Fruit fly (Drosophila melanogaster) whole organism: ENCODE results near the gene ORMDL.
A peak's percentile ranks its signal among the peaks of the same experiment; 100 is the strongest.

Experiments
- CG8478 ChIP-seq: fragments of >200 bp; optimal IDR thresholded peaks from 2 replicates; lab custom pipeline; 2018; ENCODE audit warnings: inconsistent platforms
- Dll ChIP-seq: fragments of >200 bp; optimal IDR thresholded peaks from 2 replicates; lab custom pipeline; 2017
- EcR ChIP-seq, 2 experiments: fragments of >200 bp; optimal IDR thresholded peaks; 2 replicates each; lab custom pipeline; 2017; ENCODE audit warnings: missing biosample characterization in 2 of 2, missing genetic modification characterization in 2 of 2, missing genetic modification reagents in 2 of 2
- pan ChIP-seq: fragments of >200 bp; optimal IDR thresholded peaks from 2 replicates; lab custom pipeline; 2017
- psq ChIP-seq: fragments of >200 bp; optimal IDR thresholded peaks from 2 replicates; lab custom pipeline; 2017
- usp ChIP-seq: fragments of >200 bp; optimal IDR thresholded peaks from 2 replicates; lab custom pipeline; 2017; ENCODE audit warnings: missing biosample characterization, missing genetic modification characterization, mixed read lengths

The ORMDL gene

DNA sequence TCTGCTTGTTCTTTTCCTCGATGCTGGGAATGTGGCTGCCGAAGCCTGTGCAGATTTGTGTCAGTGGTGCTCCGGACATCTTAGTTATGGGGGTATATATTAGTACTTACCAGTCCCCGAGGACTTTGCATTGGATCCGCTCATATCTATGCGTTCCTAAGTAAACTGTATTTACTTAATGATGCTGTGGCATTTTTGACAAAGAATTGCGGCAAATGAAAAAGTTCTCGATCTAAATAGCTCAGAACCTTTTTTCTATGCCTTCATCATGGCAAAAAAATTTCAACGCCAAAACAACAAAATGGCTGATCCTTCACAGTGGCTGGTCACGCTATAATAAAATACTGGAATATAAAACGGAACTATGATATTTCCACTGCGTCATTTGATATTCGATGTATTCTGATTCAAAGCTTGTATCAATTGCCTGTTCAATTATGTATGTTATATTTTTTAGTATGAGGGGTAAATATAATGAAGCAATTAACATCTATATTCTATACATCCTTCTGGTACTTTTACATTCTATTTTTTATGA, 884 bp upstream of the ORMDL start, which contains the start of gene MED1:
Gene MED1 (minus strand): TSS at position 295 of the 538 bp plus-strand sequence.
- TF ChIP-seq pan (no peak), psq (lab: Kevin White, UChicago) (no peak), Dll (lab: Kevin White, UChicago) (no peak), CG8478 (lab: Kevin White, UChicago) (no peak), EcR (GFP tag; optimal IDR thresholded peaks at IDR 0.05; lab: Kevin White, UChicago) (no peak), usp (no peak)

DNA sequence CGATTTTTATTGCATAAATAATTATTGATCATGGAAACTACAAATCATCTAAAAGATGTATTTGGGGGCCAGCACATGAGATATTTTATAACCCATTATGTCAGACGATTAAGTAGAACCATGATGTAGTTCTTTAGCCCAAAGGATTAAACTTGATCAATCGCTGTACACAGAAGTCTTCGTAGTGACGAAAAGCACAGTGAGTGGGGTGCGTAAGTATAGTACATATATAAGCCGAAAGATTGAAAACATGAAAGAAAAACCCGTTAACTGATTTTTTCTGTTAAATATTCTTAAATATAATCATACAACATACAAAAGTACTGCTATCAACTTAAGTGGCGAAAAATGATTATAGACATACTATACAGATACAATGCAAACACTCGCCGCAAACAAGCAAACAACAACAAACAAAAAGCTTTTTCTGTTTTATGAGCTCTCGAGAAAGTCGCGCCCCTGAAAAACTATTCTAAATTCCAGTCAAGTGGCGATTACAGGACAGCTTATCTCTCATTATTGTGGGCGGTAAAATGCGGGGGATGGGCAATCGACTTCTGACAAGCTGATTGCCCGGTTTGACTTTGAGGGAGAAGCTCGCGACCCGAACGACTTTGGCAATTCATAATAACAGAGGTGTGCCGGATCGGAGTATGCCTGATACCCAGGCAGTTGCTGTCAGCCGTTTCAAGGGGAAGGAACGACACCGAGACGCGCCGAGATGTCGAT, 1.3 kb downstream of the ORMDL start, which contains the start of gene CG32444:
Gene CG32444 (plus strand): TSS at position 683 of the 729 bp plus-strand sequence.
- no peak for TF ChIP-seq pan
- TF ChIP-seq CG8478 (lab: Kevin White, UChicago): no peak

DNA sequence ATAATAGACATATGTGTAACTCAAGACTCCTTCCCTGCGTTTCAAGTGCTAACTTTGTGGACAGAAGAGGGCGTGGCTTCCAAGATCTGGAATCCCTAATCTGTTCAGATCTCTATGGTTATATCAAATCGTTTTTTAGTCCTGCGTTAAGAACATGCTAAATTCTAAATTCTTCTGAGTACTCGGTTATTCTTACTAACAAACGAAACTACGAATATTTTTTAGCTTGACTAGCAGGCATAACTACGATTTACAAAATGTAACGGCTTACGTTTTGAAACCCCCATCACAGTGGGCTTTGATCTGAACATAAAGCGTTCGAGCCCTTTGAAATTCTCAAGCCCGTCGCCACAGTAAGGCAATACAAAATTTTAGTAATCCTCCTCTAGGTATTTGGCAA, 4.0 kb downstream of the ORMDL start, which contains the start of gene CG32445:
Gene CG32445 (plus strand): TSS at position 301 of the 400 bp plus-strand sequence.
- TF ChIP-seq pan (no peak), usp (no peak), Dll (lab: Kevin White, UChicago) (no peak), EcR (GFP tag; optimal IDR thresholded peaks at IDR 0.05; lab: Kevin White, UChicago) (no peak), CG8478 (lab: Kevin White, UChicago) (no peak)

DNA sequence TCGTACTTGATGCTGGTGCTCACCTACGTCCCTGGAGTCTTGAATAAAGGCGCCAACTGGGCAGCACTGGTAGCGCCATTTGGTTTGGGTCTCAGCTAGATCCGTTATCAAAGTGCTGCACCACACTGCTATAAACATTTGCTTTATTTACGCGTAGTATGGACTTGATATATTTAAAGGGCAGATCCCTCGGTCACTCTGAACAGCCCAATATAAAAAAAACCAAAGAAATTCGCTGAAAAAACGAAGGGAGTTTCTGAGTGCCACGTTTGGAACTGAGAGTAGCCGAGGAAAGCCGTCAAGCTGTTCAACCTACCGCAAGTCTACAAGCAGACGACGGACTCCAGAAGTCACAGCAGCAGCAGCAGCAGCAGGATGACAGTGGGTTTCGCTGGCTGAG, 5.7 kb downstream of the ORMDL start, which contains the start of gene Atox1:
Gene Atox1 (plus strand): TSS at position 181 of the 400 bp plus-strand sequence.
- no peak for TF ChIP-seq CG8478 (lab: Kevin White, UChicago)
- TF ChIP-seq EcR (GFP tag; optimal IDR thresholded peaks at IDR 0.05; lab: Kevin White, UChicago): no peak
- no peak for TF ChIP-seq Dll (lab: Kevin White, UChicago)
- no peak for TF ChIP-seq psq (lab: Kevin White, UChicago)
- no peak for TF ChIP-seq usp
- TF ChIP-seq pan: no peak

DNA sequence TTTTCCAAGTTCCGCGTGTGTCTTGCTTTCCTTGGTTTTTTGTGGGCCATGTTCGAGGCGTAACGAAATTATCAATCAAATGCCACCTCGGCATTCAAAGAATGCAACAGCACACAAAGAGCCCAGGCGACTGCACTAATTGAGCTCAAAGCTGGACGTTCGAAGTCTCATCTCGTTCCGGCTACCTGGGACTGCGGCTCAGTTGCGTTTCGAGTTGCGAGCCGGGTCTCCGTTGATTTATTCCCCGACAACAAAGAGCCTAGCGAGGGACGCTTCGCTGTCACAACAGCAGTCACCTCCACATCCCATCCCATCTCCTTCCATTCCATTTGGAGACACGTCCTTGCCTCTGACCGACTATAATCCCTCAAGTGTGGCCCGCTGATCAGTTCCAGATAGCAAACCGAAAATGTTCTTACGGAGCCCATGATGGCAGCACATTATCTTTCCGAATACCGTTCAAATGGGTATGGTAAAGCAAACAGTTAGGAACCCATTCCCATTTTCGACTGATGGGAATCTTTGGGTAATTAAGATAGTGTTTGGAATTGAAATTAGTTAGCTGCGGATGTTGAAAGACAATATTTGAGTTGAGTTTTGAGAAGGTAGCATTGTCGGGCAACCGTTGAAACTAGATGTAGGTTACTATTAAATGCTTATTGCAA, 7.9 kb downstream of the ORMDL start:
- TF ChIP-seq CG8478 (lab: Kevin White, UChicago) (no peak), usp (no peak), pan (no peak), EcR (GFP tag; optimal IDR thresholded peaks at IDR 0.05; lab: Kevin White, UChicago) (no peak), psq (lab: Kevin White, UChicago) (no peak), Dll (lab: Kevin White, UChicago) (no peak)

DNA sequence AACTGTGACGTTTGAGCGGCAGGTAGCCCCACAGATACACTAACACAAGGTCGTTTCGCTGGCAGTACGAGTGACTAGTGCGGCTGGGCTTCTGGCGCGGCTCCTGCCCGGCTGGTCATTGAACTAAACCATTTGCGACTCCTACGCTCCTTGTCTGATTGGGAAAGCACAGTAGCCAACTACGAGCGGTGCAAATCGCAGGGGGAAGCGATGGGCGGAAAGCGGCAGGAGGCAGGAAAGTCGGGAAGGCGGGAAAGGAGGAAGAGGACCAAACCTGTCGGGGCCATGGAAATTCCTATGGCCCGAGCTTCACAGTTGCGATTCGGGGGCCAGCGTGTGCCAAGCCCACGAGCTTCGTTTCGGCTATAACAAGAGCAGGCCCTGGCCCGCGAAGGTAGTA, 9.1 kb downstream of the ORMDL start:
- TF ChIP-seq EcR (GFP tag; optimal IDR thresholded peaks at IDR 0.05; lab: Kevin White, UChicago) (peak in 1 of 2 experiments; percentile 79), psq (lab: Kevin White, UChicago) (no peak), usp (no peak), CG8478 (lab: Kevin White, UChicago) (no peak), Dll (lab: Kevin White, UChicago) (no peak), pan (no peak)

DNA sequence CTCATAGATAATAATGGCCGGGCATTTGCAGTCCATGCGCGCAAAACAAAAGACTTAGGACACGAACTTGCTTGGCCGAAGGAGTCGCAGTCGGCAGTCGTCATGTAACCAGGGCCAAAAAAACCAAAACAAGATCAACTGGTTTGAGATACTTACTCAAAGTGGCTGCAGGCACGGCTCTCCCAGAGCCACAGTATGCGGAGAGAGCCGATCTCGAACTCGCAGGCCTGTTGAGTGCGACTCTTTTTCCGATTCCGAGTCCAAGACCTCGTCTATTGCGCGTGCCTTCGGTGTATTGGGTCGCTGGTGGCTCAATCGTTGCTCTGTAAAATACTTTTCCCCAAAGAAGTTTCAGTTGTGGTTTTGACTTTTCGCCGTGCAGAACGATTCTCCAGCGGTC, 9.5 kb downstream of the ORMDL start, which contains the start of gene CG43980:
Gene CG43980 (plus strand): TSS at position 352 of the 400 bp plus-strand sequence.
- TF ChIP-seq EcR (GFP tag; optimal IDR thresholded peaks at IDR 0.05; lab: Kevin White, UChicago): no peak
- TF ChIP-seq pan: no peak
- no peak for TF ChIP-seq usp
- no peak for TF ChIP-seq Dll (lab: Kevin White, UChicago)
- no peak for TF ChIP-seq psq (lab: Kevin White, UChicago)
- no peak for TF ChIP-seq CG8478 (lab: Kevin White, UChicago)

DNA sequence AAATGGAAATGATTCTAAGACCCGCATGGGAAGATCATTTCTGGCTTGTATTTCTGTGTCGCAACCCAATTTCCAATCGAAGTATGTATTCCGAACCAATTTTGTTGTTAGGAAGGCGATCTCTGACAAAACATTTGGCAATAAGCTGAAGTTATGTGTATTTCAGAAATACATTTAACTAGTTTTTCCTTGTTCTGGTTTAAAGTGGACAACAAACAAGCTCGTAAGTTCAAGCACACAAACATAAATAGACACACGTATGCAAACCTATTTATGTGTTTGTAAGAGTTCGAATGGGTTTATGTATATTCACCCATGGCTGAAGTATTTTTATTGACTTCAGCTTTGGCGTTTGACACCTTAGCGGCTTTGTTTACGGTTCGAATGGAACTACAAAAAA, 10.8 kb downstream of the ORMDL start:
- no peak for TF ChIP-seq EcR (GFP tag; optimal IDR thresholded peaks at IDR 0.05; lab: Kevin White, UChicago)

DNA sequence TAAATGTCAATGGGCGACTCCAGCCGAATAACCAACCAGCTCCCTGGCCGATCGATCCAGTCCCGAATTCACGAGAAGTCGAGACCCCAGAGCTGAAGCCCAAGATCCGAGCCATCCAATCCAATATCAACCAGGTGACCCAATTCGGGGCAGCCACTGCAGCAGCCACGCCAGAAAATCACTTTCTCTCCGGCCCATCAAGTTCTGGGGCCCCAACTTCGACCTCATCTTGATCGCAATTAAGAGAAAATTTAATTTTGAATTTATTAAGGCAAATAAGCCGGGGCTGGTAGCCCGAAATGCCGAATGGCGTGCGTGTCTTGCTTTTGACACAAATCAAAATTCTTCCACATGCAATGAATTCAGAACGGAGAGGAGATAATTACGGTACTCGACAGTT, 12.7 kb downstream of the ORMDL start:
- no peak for TF ChIP-seq psq (lab: Kevin White, UChicago)
- TF ChIP-seq Dll (lab: Kevin White, UChicago): no peak
- TF ChIP-seq usp: no peak
- no peak for TF ChIP-seq CG8478 (lab: Kevin White, UChicago)
- no peak for TF ChIP-seq EcR (GFP tag; optimal IDR thresholded peaks at IDR 0.05; lab: Kevin White, UChicago)

DNA sequence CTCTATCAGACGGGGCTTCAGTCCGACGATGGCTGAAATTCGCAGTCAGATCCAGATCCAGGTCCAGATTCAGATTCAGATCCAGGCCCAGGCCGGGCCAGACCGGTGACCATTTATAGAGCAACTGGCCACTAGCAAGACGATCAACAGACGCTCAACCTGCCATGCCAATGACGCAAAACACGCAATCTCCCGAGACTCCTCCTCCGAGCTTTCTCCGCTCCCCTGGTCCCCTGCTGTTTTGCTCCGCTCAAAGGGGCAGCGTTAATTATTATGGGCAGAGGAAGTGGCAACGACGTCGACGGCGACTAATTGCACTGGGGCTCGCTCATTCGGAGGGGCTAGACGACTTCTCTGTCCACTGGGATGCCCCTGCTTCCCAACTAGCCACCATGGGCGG, 16.3 kb downstream of the ORMDL start:
- TF ChIP-seq pan (no peak), Dll (lab: Kevin White, UChicago) (no peak), EcR (GFP tag; optimal IDR thresholded peaks at IDR 0.05; lab: Kevin White, UChicago) (no peak), CG8478 (lab: Kevin White, UChicago) (no peak), psq (lab: Kevin White, UChicago) (no peak), usp (no peak)

DNA sequence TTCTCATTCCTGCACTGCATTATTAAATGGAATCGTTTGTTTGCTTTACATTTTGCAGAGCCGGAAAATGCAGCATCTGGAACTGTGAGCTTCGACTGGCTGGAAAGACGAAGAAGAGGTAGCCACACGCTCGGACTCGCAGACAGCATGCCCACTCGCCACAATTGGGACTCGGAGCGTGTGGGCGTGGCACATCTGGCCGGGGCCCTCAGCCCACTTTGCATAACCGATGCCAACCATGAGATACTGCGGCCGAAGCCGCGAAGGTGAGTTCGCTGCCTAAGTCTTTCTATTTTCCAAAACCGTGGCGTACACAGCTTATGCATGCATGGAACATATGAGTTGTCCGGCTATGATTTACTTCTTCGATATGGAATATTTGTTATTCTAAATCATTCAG, 17.0 kb downstream of the ORMDL start:
- TF ChIP-seq EcR (GFP tag; optimal IDR thresholded peaks at IDR 0.05; lab: Kevin White, UChicago) (no peak), pan (no peak), Dll (lab: Kevin White, UChicago) (no peak), CG8478 (lab: Kevin White, UChicago) (no peak), usp (no peak), psq (lab: Kevin White, UChicago) (no peak)

DNA sequence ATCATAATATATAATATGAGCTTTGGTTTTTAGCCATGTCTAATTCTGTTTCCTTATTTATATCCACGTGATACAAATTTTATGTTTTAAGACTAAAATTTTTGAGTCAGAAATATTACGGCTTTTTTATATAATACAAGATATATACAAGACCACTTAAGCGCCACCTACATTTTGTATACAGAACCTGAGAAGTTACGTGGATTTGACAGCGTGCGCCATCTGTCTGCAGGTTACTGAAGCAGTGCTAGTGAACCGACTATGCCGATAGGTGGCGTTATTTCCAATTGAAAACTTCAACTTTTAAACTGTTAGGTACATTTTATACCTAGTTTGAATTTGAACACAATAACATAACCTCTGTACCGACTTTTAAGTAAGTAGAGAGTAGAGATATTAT, 17.7 kb downstream of the ORMDL start:
- no peak for TF ChIP-seq pan
- TF ChIP-seq Dll (lab: Kevin White, UChicago): no peak
- TF ChIP-seq usp: no peak
- TF ChIP-seq EcR (GFP tag; optimal IDR thresholded peaks at IDR 0.05; lab: Kevin White, UChicago): no peak
- TF ChIP-seq psq (lab: Kevin White, UChicago): no peak
- TF ChIP-seq CG8478 (lab: Kevin White, UChicago): no peak
